Worm (Caenorhabditis elegans): ENCODE data around the gene clec-202.

- no peak for TF ChIP-seq W03F9.2 (tag; optimal IDR thresholded peaks at IDR 0.05)
- no peak for TF ChIP-seq him-1 (tag; optimal IDR thresholded peaks at IDR 0.05)
- no peak for TF ChIP-seq dao-5 (tag; optimal IDR thresholded peaks at IDR 0.05)
Observed at ce11 chrIV:17342179-17342578, 19.1 kb upstream of the clec-202 start, which contains the start of gene C49C3.9.

Measured in whole organism, L4/young adult.